Worm (Caenorhabditis elegans): Measurements from ENCODE around the gene C17C3.3.

- TF ChIP-seq T22C8.4 (GFP tag; IDR thresholded peaks at IDR 0.05) (no peak), flt-1 (GFP tag; IDR thresholded peaks at IDR 0.05) (no peak), ztf-29 (GFP tag; IDR thresholded peaks at IDR 0.05) (no peak), ref-1 (GFP tag; conservative IDR thresholded peaks at IDR 0.05) (no peak)
Measured at ce11 chrII:5591558-5591957, 30.0 kb downstream of the C17C3.3 start.

Measured in whole organism, midembryonic.